Fruit fly (Drosophila melanogaster): Measurements from ENCODE around the gene Ge-1.

- TF ChIP-seq CG3032 (tag; optimal IDR thresholded peaks at IDR 0.05) = no peak
- no peak for TF ChIP-seq ss (GFP tag; optimal IDR thresholded peaks at IDR 0.05)
- TF ChIP-seq spab (GFP tag; optimal IDR thresholded peaks at IDR 0.05) = no peak
- no peak for TF ChIP-seq Blimp-1 (GFP tag; optimal IDR thresholded peaks at IDR 0.05)
- no peak for TF ChIP-seq Ets21C (GFP tag; optimal IDR thresholded peaks at IDR 0.05)
- no peak for TF ChIP-seq Eip75B (GFP tag; optimal IDR thresholded peaks at IDR 0.05)
- TF ChIP-seq CG6854 (GFP tag; optimal IDR thresholded peaks at IDR 0.05) = no peak
- TF ChIP-seq Hr38 (GFP tag; optimal IDR thresholded peaks at IDR 0.05) = no peak
- no peak for TF ChIP-seq Eip93F (GFP tag; optimal IDR thresholded peaks at IDR 0.05)
- TF ChIP-seq CG6808 (GFP tag; optimal IDR thresholded peaks at IDR 0.05) = no peak
- no peak for TF ChIP-seq CG11762 (GFP tag; optimal IDR thresholded peaks at IDR 0.05; ENCODE audit: insufficient read depth)
- TF ChIP-seq Sox14 (GFP tag; optimal IDR thresholded peaks at IDR 0.05) = no peak
These were observed 31.8 kb downstream of the Ge-1 start for dm6 chr2L:11068907-11069306.

Measured in whole organism, prepupa.